Worm (Caenorhabditis elegans) whole organism, late embryonic: Measurements from ENCODE around the gene C53B4.2.

Experiments
- K09A11.1 ChIP-seq: sonication (generic microtip); optimal IDR thresholded peaks from 2 replicates; lab custom pipeline; 2017; ENCODE audit warnings: antibody characterized with exemption, mild to moderate bottlenecking, missing genetic modification characterization, missing compliant biosample characterization; ENCODE audit not compliant: insufficient read depth
- Y22D7AL.16 ChIP-seq: sonication (generic microtip); optimal IDR thresholded peaks from 2 replicates; lab custom pipeline; 2016; ENCODE audit warnings: missing genetic modification characterization, missing compliant biosample characterization
- ahr-1 ChIP-seq: sonication (generic microtip); optimal IDR thresholded peaks from 2 replicates; lab custom pipeline; 2016; ENCODE audit warnings: missing genetic modification characterization, missing compliant biosample characterization
- ama-1 ChIP-seq: fragments of 150-350 bp; optimal IDR thresholded peaks from 2 replicates; lab custom pipeline; 2014
- ceh-18 ChIP-seq: sonication (generic microtip); optimal IDR thresholded peaks from 2 replicates; lab custom pipeline; 2016; ENCODE audit warnings: missing genetic modification characterization, missing compliant biosample characterization
- ceh-24 ChIP-seq: sonication (generic microtip); optimal IDR thresholded peaks from 2 replicates; lab custom pipeline; 2016; ENCODE audit warnings: mild to moderate bottlenecking, missing genetic modification characterization, missing compliant biosample characterization
- ceh-31 ChIP-seq: sonication (generic microtip); optimal IDR thresholded peaks from 2 replicates; lab custom pipeline; 2016; ENCODE audit warnings: missing genetic modification characterization, missing compliant biosample characterization
- gmeb-2 ChIP-seq: sonication (generic microtip); optimal IDR thresholded peaks from 2 replicates; lab custom pipeline; 2016; ENCODE audit warnings: missing genetic modification characterization, inconsistent platforms, missing compliant biosample characterization
- hlh-13 ChIP-seq: fragments of 200-800 bp; sonication (Bioruptor generic); optimal IDR thresholded peaks from 2 replicates; lab custom pipeline; 2018; ENCODE audit warnings: mild to moderate bottlenecking, missing genetic modification characterization, missing compliant biosample characterization
- nhr-11 ChIP-seq: fragments of 150-350 bp; optimal IDR thresholded peaks from 2 replicates; lab custom pipeline; 2014; ENCODE audit warnings: missing biosample characterization, missing genetic modification characterization
- sox-4 ChIP-seq: sonication (generic microtip); optimal IDR thresholded peaks from 2 replicates; lab custom pipeline; 2017; ENCODE audit warnings: mild to moderate bottlenecking, missing genetic modification characterization, inconsistent platforms, missing compliant biosample characterization
- tbx-2 ChIP-seq: sonication (generic microtip); optimal IDR thresholded peaks from 2 replicates; lab custom pipeline; 2016; ENCODE audit warnings: missing genetic modification characterization, missing compliant biosample characterization
- unc-3 ChIP-seq, 2 experiments: fragments of 200-800 bp in 1 of 2; sonication (Bioruptor generic) in 1 of 2; sonication (generic microtip) in 1 of 2; conservative IDR thresholded peaks in 1 of 2; optimal IDR thresholded peaks in 1 of 2; 2 replicates each; pipeline versions ENCODE4 v1.3.6 to Lab custom; 2016 to 2022; ENCODE audit warnings: missing compliant biosample characterization in 2 of 2, missing genetic modification characterization in 2 of 2, missing genetic modification reagents in 1 of 2
- unc-42 ChIP-seq: sonication (generic microtip); optimal IDR thresholded peaks from 2 replicates; lab custom pipeline; 2016; ENCODE audit warnings: missing genotype, missing genetic modification characterization, missing compliant biosample characterization

C53B4.2 gene

ce11 chrIV:9016477-9016876, 50.5 kb downstream of the C53B4.2 start, which contains the start of gene acc-2:
TSS of gene acc-2 (plus strand) at chrIV:9016777.
- TF ChIP-seq nhr-11 (tag; lab: Kevin White, UChicago) (no peak), ahr-1 (no peak), sox-4 (tag; lab: Kevin White, UChicago) (no peak), unc-42 (tag; lab: Kevin White, UChicago) (no peak), unc-3 (GFP tag; conservative IDR thresholded peaks at IDR 0.05; lab: Robert Waterston, UW) (no peak), unc-3 (tag; optimal IDR thresholded peaks at IDR 0.05; lab: Kevin White, UChicago) (no peak), gmeb-2 (tag; lab: Kevin White, UChicago) (no peak), Y22D7AL.16 (tag; lab: Kevin White, UChicago) (no peak), ceh-24 (no peak), K09A11.1 (no peak), ceh-18 (tag; lab: Kevin White, UChicago) (no peak), hlh-13 (no peak), tbx-2 (tag; lab: Kevin White, UChicago) (no peak), ceh-31 (tag; lab: Kevin White, UChicago) (no peak), ama-1 (lab: Kevin White, UChicago) (no peak)
